Worm (Caenorhabditis elegans) whole organism, early embryonic: Measurements from ENCODE around the gene W07A12.4.

Experiments used
- B0310.2 ChIP-seq: sonication (generic microtip); optimal IDR thresholded peaks from 2 replicates; lab custom pipeline; 2016; ENCODE audit warnings: mild to moderate bottlenecking, missing genetic modification characterization, missing compliant biosample characterization
- aly-1 ChIP-seq: sonication (generic microtip); optimal IDR thresholded peaks from 2 replicates; lab custom pipeline; 2016; ENCODE audit warnings: missing genetic modification characterization, missing compliant biosample characterization
- ama-1 ChIP-seq: fragments of 150-350 bp; optimal IDR thresholded peaks from 2 replicates; lab custom pipeline; 2014
- flt-1 ChIP-seq: fragments of 200-800 bp; sonication (Bioruptor generic); IDR thresholded peaks from 2 replicates; pipeline ENCODE4 v1.3.6; 2022; ENCODE audit warnings: missing genetic modification characterization, missing compliant biosample characterization
- hmbx-1 ChIP-seq: sonication (generic microtip); optimal IDR thresholded peaks from 2 replicates; lab custom pipeline; 2016; ENCODE audit warnings: mild to moderate bottlenecking, missing genetic modification characterization, missing compliant biosample characterization
- hmg-4 ChIP-seq: fragments of 200-800 bp; sonication (Bioruptor generic); optimal IDR thresholded peaks from 2 replicates; lab custom pipeline; 2018; ENCODE audit warnings: mild to moderate bottlenecking, missing genetic modification characterization, missing compliant biosample characterization
- scrt-1 ChIP-seq: fragments of 200-800 bp; sonication (Bioruptor generic); IDR thresholded peaks from 2 replicates; pipeline ENCODE4 v1.3.6; 2022; ENCODE audit warnings: missing genetic modification characterization, missing compliant biosample characterization
- tbx-11 ChIP-seq: fragments of 200-800 bp; sonication (Bioruptor generic); IDR thresholded peaks from 2 replicates; pipeline ENCODE4 v1.3.6; 2022; ENCODE audit warnings: missing genetic modification characterization, missing compliant biosample characterization
- tbx-37 ChIP-seq: fragments of 200-800 bp; sonication (Bioruptor generic); conservative IDR thresholded peaks from 2 replicates; pipeline ENCODE4 v1.3.6; 2022; ENCODE audit warnings: missing genetic modification reagents, missing genetic modification characterization, missing compliant biosample characterization
- tra-4 ChIP-seq: sonication (generic microtip); optimal IDR thresholded peaks from 2 replicates; lab custom pipeline; 2017; ENCODE audit warnings: missing genetic modification characterization, missing compliant biosample characterization

DNA sequence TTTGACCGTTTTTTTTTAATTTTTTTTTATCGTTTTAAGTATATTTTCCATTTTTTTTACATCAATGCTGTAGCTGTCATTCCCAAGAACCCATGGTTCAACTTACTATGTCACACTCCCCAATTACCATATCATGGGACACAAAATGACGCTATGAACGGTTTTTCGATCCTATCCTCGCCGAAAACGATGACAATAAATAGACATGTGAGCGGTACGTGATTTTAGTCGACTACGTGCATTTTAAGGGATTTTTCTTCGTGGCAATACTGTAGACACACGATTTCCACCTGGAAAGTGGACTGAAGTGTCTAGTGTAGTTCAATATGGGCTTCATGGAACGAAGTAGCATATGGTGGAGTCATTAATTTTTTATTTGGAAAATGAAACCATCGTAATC is 10.2 kb downstream of the W07A12.4 start:
- TF ChIP-seq tbx-11 (GFP tag; lab: Robert Waterston, UW) (no peak), tra-4 (tag; lab: Kevin White, UChicago) (no peak), ama-1 (lab: Kevin White, UChicago) (no peak), flt-1 (GFP tag; lab: Robert Waterston, UW) (no peak), tbx-37 (GFP tag; lab: Robert Waterston, UW) (no peak), B0310.2 (tag; lab: Kevin White, UChicago) (no peak), scrt-1 (GFP tag; lab: Robert Waterston, UW) (no peak), hmg-4 (GFP tag; lab: Kevin White, UChicago) (no peak), hmbx-1 (no peak), aly-1 (tag; lab: Kevin White, UChicago) (no peak)
